Worm (Caenorhabditis elegans) whole organism, L1 larva: ENCODE data around the gene K09B11.4.
"Not testable (repeated sequence)": the region's sequence is repeated elsewhere in the genome, so short reads cannot be mapped to it uniquely, and the experiment has no call there.

Source experiments
- aha-1 ChIP-seq: fragments of 150-350 bp; optimal IDR thresholded peaks from 2 replicates; lab custom pipeline; 2014; ENCODE audit warnings: missing biosample characterization, missing genetic modification characterization
- alr-1 ChIP-seq: fragments of 200-800 bp; sonication (Bioruptor generic); optimal IDR thresholded peaks from 2 replicates; lab custom pipeline; 2018; ENCODE audit warnings: borderline replicate concordance, mild to moderate bottlenecking, missing genetic modification characterization, missing compliant biosample characterization
- dsc-1 ChIP-seq: sonication (generic microtip); optimal IDR thresholded peaks from 2 replicates; lab custom pipeline; 2016; ENCODE audit warnings: mild to moderate bottlenecking, missing genetic modification characterization, missing compliant biosample characterization
- efl-1 ChIP-seq, 4 experiments: fragments of 150-350 bp; optimal IDR thresholded peaks in 3 of 4; peaks in 1 of 4; 1 replicate in 1 of 4; 2 replicates in 3 of 4; lab custom pipeline; 2014; ENCODE audit warnings: missing biosample characterization in 2 of 4, missing genetic modification characterization in 2 of 4, missing genetic modification reagents in 2 of 4
- efl-3 ChIP-seq: fragments of 200-800 bp; sonication (Bioruptor generic); optimal IDR thresholded peaks from 2 replicates; lab custom pipeline; 2018; ENCODE audit warnings: mild to moderate bottlenecking, missing genetic modification characterization, missing compliant biosample characterization
- egl-13 ChIP-seq: sonication (generic microtip); optimal IDR thresholded peaks from 2 replicates; lab custom pipeline; 2016; ENCODE audit warnings: missing genotype, missing genetic modification reagents, missing genetic modification characterization, missing compliant biosample characterization
- egl-27 ChIP-seq, 2 experiments: fragments of 150-350 bp in 1 of 2; sonication (generic microtip); optimal IDR thresholded peaks; 3 replicates each; lab custom pipeline; 2017 to 2018; ENCODE audit warnings: missing biosample characterization in 2 of 2, missing genetic modification characterization in 2 of 2, missing genetic modification reagents in 2 of 2
- fkh-10 ChIP-seq: sonication (generic microtip); optimal IDR thresholded peaks from 2 replicates; lab custom pipeline; 2017; ENCODE audit warnings: missing biosample characterization, missing genetic modification reagents, missing genetic modification characterization
- fkh-8 ChIP-seq: sonication (generic microtip); optimal IDR thresholded peaks from 2 replicates; lab custom pipeline; 2016; ENCODE audit warnings: mild to moderate bottlenecking, missing genetic modification characterization, missing compliant biosample characterization
- grh-1 ChIP-seq: fragments of 200-800 bp; sonication (Bioruptor generic); IDR thresholded peaks from 2 replicates; pipeline ENCODE4 v1.3.6; 2022; ENCODE audit warnings: missing genetic modification reagents, missing genetic modification characterization, missing compliant biosample characterization
- hpl-2 ChIP-seq: fragments of 150-350 bp; optimal IDR thresholded peaks from 2 replicates; lab custom pipeline; 2014; ENCODE audit warnings: missing biosample characterization, missing genetic modification reagents, missing genetic modification characterization
- isw-1 ChIP-seq: fragments of 200-800 bp; sonication (Bioruptor generic); IDR thresholded peaks from 2 replicates; pipeline ENCODE4 v1.3.6; 2022; ENCODE audit warnings: missing genetic modification characterization, missing compliant biosample characterization
- jun-1 ChIP-seq: fragments of 150-350 bp; optimal IDR thresholded peaks from 2 replicates; lab custom pipeline; 2014; ENCODE audit warnings: missing biosample characterization, missing genetic modification reagents, missing genetic modification characterization
- lin-13 ChIP-seq: fragments of 150-350 bp; optimal IDR thresholded peaks from 2 replicates; lab custom pipeline; 2014; ENCODE audit warnings: missing biosample characterization, missing genetic modification reagents, missing genetic modification characterization
- lin-14 ChIP-seq: fragments of 200-800 bp; sonication (Bioruptor generic); optimal IDR thresholded peaks from 2 replicates; lab custom pipeline; 2018; ENCODE audit warnings: mild to moderate bottlenecking, missing genetic modification characterization, moderate library complexity, missing compliant biosample characterization
- lin-15B ChIP-seq: fragments of 150-350 bp; sonication (generic microtip); optimal IDR thresholded peaks from 3 replicates; lab custom pipeline; 2014; ENCODE audit warnings: missing biosample characterization, missing genetic modification characterization
- lin-39 ChIP-seq: fragments of 150-350 bp; optimal IDR thresholded peaks from 2 replicates; lab custom pipeline; 2014; ENCODE audit warnings: missing biosample characterization, missing genetic modification reagents, missing genetic modification characterization
- lir-3 ChIP-seq: sonication (generic microtip); optimal IDR thresholded peaks from 2 replicates; lab custom pipeline; 2016; ENCODE audit warnings: mild to moderate bottlenecking, missing genetic modification characterization, moderate library complexity, missing compliant biosample characterization; ENCODE audit not compliant: poor library complexity
- nhr-11 ChIP-seq: fragments of 150-350 bp; optimal IDR thresholded peaks from 2 replicates; lab custom pipeline; 2014; ENCODE audit warnings: missing biosample characterization, missing genetic modification characterization
- nhr-12 ChIP-seq: sonication (generic microtip); optimal IDR thresholded peaks from 2 replicates; lab custom pipeline; 2017; ENCODE audit warnings: missing biosample characterization, missing genetic modification characterization
- nhr-19 ChIP-seq: fragments of 200-800 bp; sonication (Bioruptor generic); conservative IDR thresholded peaks from 2 replicates; pipeline ENCODE4 v1.3.6; 2022; ENCODE audit warnings: missing genetic modification characterization, missing compliant biosample characterization
- nhr-47 ChIP-seq: sonication (generic microtip); optimal IDR thresholded peaks from 2 replicates; lab custom pipeline; 2016; ENCODE audit warnings: mild to moderate bottlenecking, missing genetic modification characterization, moderate library complexity, missing compliant biosample characterization
- nhr-84 ChIP-seq: sonication (generic microtip); optimal IDR thresholded peaks from 2 replicates; lab custom pipeline; 2017; ENCODE audit warnings: missing biosample characterization, missing genetic modification characterization
- nhr-85 ChIP-seq: sonication (generic microtip); peaks from one replicate; lab custom pipeline; 2016; ENCODE audit warnings: missing genetic modification characterization, inconsistent platforms, missing compliant biosample characterization
- nhr-90 ChIP-seq: sonication (generic microtip); optimal IDR thresholded peaks from 2 replicates; lab custom pipeline; 2016; ENCODE audit warnings: mild to moderate bottlenecking, missing genetic modification characterization, missing compliant biosample characterization; ENCODE audit not compliant: poor library complexity
- snpc-4 ChIP-seq: fragments of 150-350 bp; optimal IDR thresholded peaks from 2 replicates; lab custom pipeline; 2014; ENCODE audit warnings: missing biosample characterization, missing genetic modification characterization
- sptf-1 ChIP-seq: fragments of 150-350 bp; optimal IDR thresholded peaks from 2 replicates; lab custom pipeline; 2014; ENCODE audit warnings: missing biosample characterization, missing genetic modification characterization
- swsn-7 ChIP-seq: sonication (generic microtip); optimal IDR thresholded peaks from 2 replicates; lab custom pipeline; 2016; ENCODE audit warnings: missing genetic modification characterization, missing compliant biosample characterization
- tbx-2 ChIP-seq: sonication (generic microtip); optimal IDR thresholded peaks from 2 replicates; lab custom pipeline; 2016; ENCODE audit warnings: missing genetic modification characterization, missing compliant biosample characterization
- xbp-1 ChIP-seq: sonication (generic microtip); optimal IDR thresholded peaks from 2 replicates; lab custom pipeline; 2016; ENCODE audit warnings: missing genetic modification characterization, missing compliant biosample characterization
- zip-4 ChIP-seq: fragments of 200-800 bp; sonication (Bioruptor generic); optimal IDR thresholded peaks from 2 replicates; lab custom pipeline; 2018; ENCODE audit warnings: mild to moderate bottlenecking, missing genetic modification characterization, moderate library complexity, missing compliant biosample characterization
- ztf-4 ChIP-seq: fragments of 150-350 bp; optimal IDR thresholded peaks from 2 replicates; lab custom pipeline; 2014; ENCODE audit warnings: missing biosample characterization, missing genetic modification characterization

K09B11.4 gene

DNA sequence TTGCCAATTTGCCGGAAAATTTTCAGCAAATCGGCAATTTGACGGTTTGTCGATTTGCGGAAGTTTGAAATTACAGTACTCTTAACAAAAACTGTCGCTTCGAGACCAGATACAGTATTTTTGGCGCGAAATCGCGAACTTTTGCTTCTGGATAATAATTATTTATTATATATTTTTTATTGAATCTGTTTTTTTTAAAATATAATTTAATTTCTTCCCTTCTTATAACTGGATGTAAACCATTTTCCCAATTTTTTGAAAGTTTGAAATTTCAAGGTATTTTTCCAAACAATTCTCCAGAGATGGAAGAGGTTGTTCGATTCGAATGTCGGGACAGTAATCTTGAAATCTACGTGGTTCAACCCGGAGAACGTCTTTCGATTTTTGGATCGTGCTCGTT lies 7.1 kb upstream of the K09B11.4 start, which contains the start of gene nol-9:
nol-9 (plus strand) TSS at position 301 of the 400 bp plus-strand sequence.
- TF ChIP-seq lir-3 (tag; lab: Kevin White, UChicago) (no peak), lin-14 (GFP tag; lab: Kevin White, UChicago) (no peak), xbp-1 (tag; lab: Kevin White, UChicago) (no peak), lin-39 (no peak), nhr-12 (tag; lab: Kevin White, UChicago) (no peak), efl-3 (no peak), swsn-7 (tag; lab: Kevin White, UChicago) (no peak)
- TF ChIP-seq, all 84 proteins: peak for 0

DNA sequence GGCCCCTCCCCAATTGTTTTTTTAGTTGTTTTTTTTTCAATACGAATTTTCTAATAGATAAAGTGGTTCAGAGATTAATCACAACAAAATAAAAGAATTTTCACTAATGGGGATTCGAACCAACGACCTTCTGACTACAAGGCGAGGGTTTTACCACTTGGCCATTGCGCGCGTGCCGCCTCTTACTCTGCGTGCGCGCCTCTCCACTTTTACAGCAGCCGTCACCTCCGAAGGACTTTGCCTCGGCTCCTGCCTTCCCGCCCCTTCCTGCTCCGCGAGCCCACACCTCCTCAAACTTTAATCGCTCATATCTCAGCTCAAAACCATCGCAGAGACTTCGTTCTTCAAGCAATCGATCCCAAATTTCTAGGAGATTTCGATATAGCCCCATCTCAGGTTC lies 797 bp downstream of the K09B11.4 start:
- TF ChIP-seq lin-13 (GFP tag; lab: Kevin White, UChicago): peak; percentile 28
- peak; percentile 42; the same call in 1 of the 2 replicates for TF ChIP-seq isw-1 (GFP tag; lab: Robert Waterston, UW)
- 0 out of 2 replicates have a peak, but pooled peaks have one; percentile 26 for TF ChIP-seq grh-1 (GFP tag; lab: Robert Waterston, UW)
- peak in 1 of 2 experiments; percentile 0 for TF ChIP-seq efl-1 (optimal IDR thresholded peaks at IDR 0.05; lab: Kevin White, UChicago)
- peak in 1 of 2 experiments; percentile 65 for TF ChIP-seq efl-1 (GFP tag; optimal IDR thresholded peaks at IDR 0.05 in 1 of 2; lab: Kevin White, UChicago)
- TF ChIP-seq nhr-47: peak; percentile 57
- peak; percentile 20 for TF ChIP-seq swsn-7 (tag; lab: Kevin White, UChicago)
- peak; percentile 66 for TF ChIP-seq nhr-19 (GFP tag; lab: Robert Waterston, UW)
- peak; percentile 23 for TF ChIP-seq dsc-1 (tag; lab: Kevin White, UChicago)
- TF ChIP-seq snpc-4 (tag; lab: Kevin White, UChicago): peak; percentile 50
- peak; percentile 11 for TF ChIP-seq tbx-2

DNA sequence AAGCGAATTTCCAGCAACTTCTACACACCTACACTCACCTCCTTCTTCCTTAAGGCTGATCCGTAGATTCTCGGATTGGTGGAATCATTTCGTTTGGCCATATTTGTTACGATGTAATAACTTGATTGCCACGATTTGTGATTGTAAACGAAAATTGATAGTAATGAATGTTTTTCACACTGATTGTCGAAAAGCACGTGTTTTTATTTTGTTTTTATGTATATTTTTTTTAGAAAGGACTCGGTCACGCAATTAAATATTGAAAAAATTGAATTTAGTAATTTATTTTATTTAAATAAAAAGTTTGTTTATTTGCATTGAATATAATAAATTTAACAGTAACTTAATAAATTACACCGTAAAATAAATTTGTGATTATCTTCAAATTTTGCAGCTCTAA lies 4.6 kb downstream of the K09B11.4 start, which contains the start of gene K09B11.5:
K09B11.5 (minus strand) TSS at position 101 of the 400 bp plus-strand sequence.
- TF ChIP-seq nhr-11 (tag; lab: Kevin White, UChicago); jun-1 (tag; lab: Kevin White, UChicago); egl-13: not testable (repeated sequence)

DNA sequence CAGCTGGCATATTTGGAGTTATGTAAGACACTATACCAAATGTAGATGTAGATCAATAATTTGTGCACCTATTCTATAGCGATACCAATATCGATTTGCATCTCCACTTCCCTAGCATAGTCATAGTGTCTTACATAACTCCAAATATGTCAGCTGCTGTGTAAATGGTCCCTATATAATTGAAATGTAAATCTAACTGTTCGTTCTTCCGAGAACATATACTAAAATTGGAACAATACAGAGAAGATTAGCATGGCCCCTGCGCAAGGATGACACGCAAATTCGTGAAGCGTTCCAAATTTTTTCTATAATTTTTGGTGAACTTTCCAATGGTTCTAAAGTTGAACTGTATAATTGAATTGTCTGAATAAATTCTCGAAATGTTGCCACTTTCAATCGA lies 14.2 kb downstream of the K09B11.4 start:
- peak; percentile 30 for TF ChIP-seq nhr-85

DNA sequence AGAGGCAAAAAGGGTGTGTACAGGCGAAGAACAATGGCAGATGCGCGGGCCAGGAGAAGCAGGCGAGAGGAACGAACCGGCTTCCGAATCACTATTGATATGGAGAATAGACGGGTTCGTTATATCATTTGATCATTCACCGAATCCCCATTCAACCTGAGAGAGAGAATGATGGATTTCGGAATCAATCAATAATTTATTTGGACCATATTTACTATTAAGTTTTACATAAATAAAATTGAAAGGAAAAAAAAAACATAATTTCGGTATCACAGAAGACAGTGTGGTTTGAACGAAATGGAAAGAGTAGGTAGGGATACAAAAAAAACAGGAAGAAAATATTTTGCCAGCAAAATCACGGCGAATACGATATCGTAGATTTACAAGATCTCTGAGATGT lies 15.9 kb downstream of the K09B11.4 start, which contains the start of gene mam-3:
mam-3 (minus strand) TSS at position 101 of the 400 bp plus-strand sequence.
- TF ChIP-seq ztf-4 (no peak), alr-1 (tag; lab: Kevin White, UChicago) (no peak), aha-1 (tag; lab: Kevin White, UChicago) (no peak), fkh-10 (no peak), swsn-7 (tag; lab: Kevin White, UChicago) (no peak), lin-15B (tag; lab: Kevin White, UChicago) (no peak), nhr-90 (tag; lab: Kevin White, UChicago) (no peak), egl-27 (tag; optimal IDR thresholded peaks at IDR 0.05; lab: Kevin White, UChicago) (no peak), hpl-2 (no peak), sptf-1 (tag; lab: Kevin White, UChicago) (no peak), nhr-84 (tag; lab: Kevin White, UChicago) (no peak), zip-4 (GFP tag; lab: Kevin White, UChicago) (no peak), fkh-8 (tag; lab: Kevin White, UChicago) (no peak)

DNA sequence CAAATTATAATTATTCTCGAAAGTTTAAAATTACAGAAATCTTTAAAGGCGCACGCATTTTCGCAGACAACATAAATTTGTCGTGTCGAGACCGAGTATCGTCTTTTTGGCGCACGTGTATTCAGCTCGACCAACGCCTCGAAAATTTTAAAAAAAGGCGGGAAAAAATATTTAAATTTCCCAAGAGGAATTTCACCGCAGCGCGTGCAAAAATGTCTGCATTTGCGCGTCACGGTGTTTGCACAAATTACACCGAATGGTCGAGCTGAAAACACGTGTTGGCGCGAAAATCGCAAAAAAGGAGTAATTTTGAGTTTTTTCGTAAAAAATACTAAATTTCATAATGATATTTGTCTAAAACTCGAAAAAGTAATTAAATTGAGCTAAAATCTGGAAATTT lies 21.4 kb downstream of the K09B11.4 start:
- TF ChIP-seq lin-14 (GFP tag; lab: Kevin White, UChicago): no peak
- TF ChIP-seq nhr-85: no peak
- TF ChIP-seq hpl-2: no peak
- peak in 1 of 2 experiments; percentile 77 for TF ChIP-seq efl-1 (optimal IDR thresholded peaks at IDR 0.05; lab: Kevin White, UChicago)
- TF ChIP-seq efl-1 (GFP tag; optimal IDR thresholded peaks at IDR 0.05 in 1 of 2; lab: Kevin White, UChicago): peak in 1 of 2 experiments; percentile 46
- TF ChIP-seq, all 84 proteins: peak for 1
